Worm (Caenorhabditis elegans) whole organism, L3 larva: Measurements from ENCODE around the gene F12A10.9.

ENCODE experiments used
- ceh-16 ChIP-seq: sonication (generic microtip); optimal IDR thresholded peaks from 2 replicates; lab custom pipeline; 2017; ENCODE audit warnings: missing biosample characterization, missing genetic modification characterization
- tbx-2 ChIP-seq: sonication (generic microtip); optimal IDR thresholded peaks from 2 replicates; lab custom pipeline; 2016; ENCODE audit warnings: mild to moderate bottlenecking, missing genetic modification characterization, missing compliant biosample characterization

ce11 chrII:5515542-5515941, 17.1 kb downstream of the F12A10.9 start, which contains the start of gene ZK177.3:
- TF ChIP-seq ceh-16: no peak
- TF ChIP-seq tbx-2 (tag; lab: Kevin White, UChicago): no peak
